Worm (Caenorhabditis elegans) whole organism, mixed stage, embryonic: ENCODE data around the gene Y46H3C.7.
"Not testable (repeated sequence)": the region's sequence is repeated elsewhere in the genome, so short reads cannot be mapped to it uniquely, and the experiment has no call there.

Experiments used
- bed-3 ChIP-seq: fragments of 200-800 bp; sonication (Bioruptor generic); optimal IDR thresholded peaks from 3 replicates; lab custom pipeline; 2018; ENCODE audit warnings: mild to moderate bottlenecking, missing genetic modification characterization, moderate library complexity, missing compliant biosample characterization
- blmp-1 ChIP-seq: fragments of 150-350 bp; optimal IDR thresholded peaks from 2 replicates; lab custom pipeline; 2014; ENCODE audit warnings: missing biosample characterization, missing genetic modification characterization
- ceh-39 ChIP-seq: fragments of 150-350 bp; optimal IDR thresholded peaks from 2 replicates; lab custom pipeline; 2014; ENCODE audit warnings: missing biosample characterization, missing genetic modification characterization
- ceh-43 ChIP-seq: fragments of 200-800 bp; sonication (Bioruptor generic); optimal IDR thresholded peaks from 2 replicates; lab custom pipeline; 2018; ENCODE audit warnings: mild to moderate bottlenecking, missing genetic modification characterization, moderate library complexity, missing compliant biosample characterization
- ceh-83 ChIP-seq: fragments of 200-800 bp; sonication (Bioruptor generic); optimal IDR thresholded peaks from 2 replicates; lab custom pipeline; 2018; ENCODE audit warnings: mild to moderate bottlenecking, missing genetic modification characterization, missing compliant biosample characterization
- cnd-1 ChIP-seq: fragments of 200-800 bp; sonication (Bioruptor generic); optimal IDR thresholded peaks from 2 replicates; lab custom pipeline; 2018; ENCODE audit warnings: mild to moderate bottlenecking, missing genetic modification characterization, missing compliant biosample characterization
- drap-1 ChIP-seq: fragments of 200-800 bp; sonication (Bioruptor generic); optimal IDR thresholded peaks from 3 replicates; lab custom pipeline; 2018; ENCODE audit warnings: mild to moderate bottlenecking, missing genetic modification characterization, missing compliant biosample characterization
- elt-3 ChIP-seq: fragments of 150-350 bp; optimal IDR thresholded peaks from 2 replicates; lab custom pipeline; 2014; ENCODE audit warnings: missing biosample characterization, missing genetic modification characterization
- flh-1 ChIP-seq: fragments of 200-800 bp; sonication (Bioruptor generic); optimal IDR thresholded peaks from 2 replicates; lab custom pipeline; 2018; ENCODE audit warnings: mild to moderate bottlenecking, missing genetic modification characterization, moderate library complexity, missing compliant biosample characterization
- ham-2 ChIP-seq: fragments of 200-800 bp; sonication (Bioruptor generic); optimal IDR thresholded peaks from 2 replicates; lab custom pipeline; 2018; ENCODE audit warnings: mild to moderate bottlenecking, missing genetic modification characterization, missing compliant biosample characterization
- hlh-1 ChIP-seq: fragments of 150-350 bp; optimal IDR thresholded peaks from 2 replicates; lab custom pipeline; 2014; ENCODE audit warnings: missing biosample characterization, missing genetic modification reagents, missing genetic modification characterization
- lin-13 ChIP-seq: fragments of 150-350 bp; optimal IDR thresholded peaks from 2 replicates; lab custom pipeline; 2014; ENCODE audit warnings: missing biosample characterization, missing genetic modification characterization
- lin-32 ChIP-seq: fragments of 200-800 bp; sonication (Bioruptor generic); optimal IDR thresholded peaks from 2 replicates; lab custom pipeline; 2018; ENCODE audit warnings: mild to moderate bottlenecking, missing genetic modification characterization, missing compliant biosample characterization
- lsy-2 ChIP-seq: fragments of 150-350 bp; optimal IDR thresholded peaks from 2 replicates; lab custom pipeline; 2014; ENCODE audit warnings: missing biosample characterization, missing genetic modification characterization
- mep-1 ChIP-seq: fragments of 150-350 bp; optimal IDR thresholded peaks from 2 replicates; lab custom pipeline; 2017; ENCODE audit warnings: missing biosample characterization, missing genetic modification reagents, missing genetic modification characterization, inconsistent platforms
- mls-2 ChIP-seq: sonication (generic microtip); optimal IDR thresholded peaks from 2 replicates; lab custom pipeline; 2016; ENCODE audit warnings: mild to moderate bottlenecking, missing genetic modification characterization, moderate library complexity, missing compliant biosample characterization
- nhr-12 ChIP-seq: fragments of 150-350 bp; optimal IDR thresholded peaks from 2 replicates; lab custom pipeline; 2014; ENCODE audit warnings: missing biosample characterization, missing genetic modification characterization
- nhr-2 ChIP-seq: fragments of 150-350 bp; optimal IDR thresholded peaks from 2 replicates; lab custom pipeline; 2014; ENCODE audit warnings: missing biosample characterization, missing genetic modification characterization
- nhr-237 ChIP-seq: fragments of 150-350 bp; optimal IDR thresholded peaks from 2 replicates; lab custom pipeline; 2014; ENCODE audit warnings: missing biosample characterization, missing genetic modification characterization
- nhr-28 ChIP-seq: fragments of 150-350 bp; optimal IDR thresholded peaks from 2 replicates; lab custom pipeline; 2014; ENCODE audit warnings: missing biosample characterization, missing genetic modification characterization
- nhr-76 ChIP-seq: sonication (generic microtip); optimal IDR thresholded peaks from 2 replicates; lab custom pipeline; 2017; ENCODE audit warnings: missing biosample characterization, missing genetic modification characterization
- pha-4 ChIP-seq: fragments of 150-350 bp; optimal IDR thresholded peaks from 2 replicates; lab custom pipeline; 2018; ENCODE audit warnings: missing biosample characterization, missing genetic modification reagents, missing genetic modification characterization
- sem-2 ChIP-seq: fragments of 200-800 bp; sonication (Bioruptor generic); optimal IDR thresholded peaks from 2 replicates; lab custom pipeline; 2018; ENCODE audit warnings: mild to moderate bottlenecking, missing genetic modification characterization, missing compliant biosample characterization
- snpc-4 ChIP-seq: fragments of 150-350 bp; optimal IDR thresholded peaks from 2 replicates; lab custom pipeline; 2014; ENCODE audit warnings: missing biosample characterization, missing genetic modification characterization
- sptf-1 ChIP-seq: sonication (generic microtip); optimal IDR thresholded peaks from 2 replicates; lab custom pipeline; 2017; ENCODE audit warnings: mild to moderate bottlenecking, missing genetic modification characterization, moderate library complexity, missing compliant biosample characterization
- tbx-8 ChIP-seq: fragments of 200-800 bp; sonication (Bioruptor generic); optimal IDR thresholded peaks from 2 replicates; lab custom pipeline; 2018; ENCODE audit warnings: mild to moderate bottlenecking, missing genetic modification characterization, moderate library complexity, missing compliant biosample characterization
- unc-120 ChIP-seq: sonication (generic microtip); optimal IDR thresholded peaks from 2 replicates; lab custom pipeline; 2017; ENCODE audit warnings: missing genetic modification characterization, missing compliant biosample characterization; ENCODE audit not compliant: poor library complexity, severe bottlenecking
- unc-39 ChIP-seq: fragments of 150-350 bp; optimal IDR thresholded peaks from 2 replicates; lab custom pipeline; 2014; ENCODE audit warnings: missing biosample characterization, missing genetic modification characterization
- unc-62 ChIP-seq: fragments of 150-350 bp; optimal IDR thresholded peaks from 2 replicates; lab custom pipeline; 2014; ENCODE audit warnings: missing biosample characterization, missing genetic modification reagents, missing genetic modification characterization

Y46H3C.7 gene

DNA sequence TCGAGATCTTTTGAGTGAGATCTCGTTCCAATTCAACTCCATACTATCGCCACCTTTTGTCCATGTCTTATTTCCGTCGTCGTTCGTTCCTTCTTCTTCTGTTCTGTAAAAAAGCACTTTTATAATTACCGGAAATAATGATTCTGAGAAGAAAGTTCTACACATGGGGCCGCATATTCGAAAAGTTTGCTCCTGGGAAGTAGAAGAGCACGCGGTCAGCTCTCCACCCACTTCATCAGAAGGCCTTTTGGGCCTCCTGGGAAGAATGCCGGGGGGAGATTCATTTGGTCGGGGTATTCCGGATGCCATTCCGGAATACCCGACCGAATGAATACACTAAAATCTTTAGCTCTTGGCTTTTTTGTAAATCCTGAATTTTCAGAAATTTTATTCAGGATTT lies 1.3 kb downstream of the Y46H3C.7 start, which contains the start of gene Y46H3C.5:
Y46H3C.5 (minus strand) TSS at position 2 of the 400 bp plus-strand sequence.
- not testable (repeated sequence) for TF ChIP-seq ceh-43 (GFP tag; lab: Kevin White, UChicago); lin-13 (tag; lab: Kevin White, UChicago); nhr-12 (tag; lab: Kevin White, UChicago)

ce11 chrV:1685328-1685727 lies 8.5 kb downstream of the Y46H3C.7 start, which contains the start of gene srh-5:
Gene srh-5, plus strand, starts transcription at chrV:1685628.
- TF ChIP-seq flh-1 (GFP tag; lab: Kevin White, UChicago), result no peak
- TF ChIP-seq mep-1, result no peak
- no peak for TF ChIP-seq snpc-4 (tag; lab: Kevin White, UChicago)
- TF ChIP-seq ceh-39 (tag; lab: Kevin White, UChicago), result no peak

- no peak for TF ChIP-seq lsy-2 (tag; lab: Kevin White, UChicago)
- no peak for TF ChIP-seq drap-1
- no peak for TF ChIP-seq unc-120 (tag; lab: Kevin White, UChicago)
- TF ChIP-seq hlh-1 (tag; lab: Kevin White, UChicago), result no peak
- TF ChIP-seq ceh-43 (GFP tag; lab: Kevin White, UChicago), result no peak
- TF ChIP-seq lin-13 (tag; lab: Kevin White, UChicago), result no peak
- no peak for TF ChIP-seq pha-4 (tag; lab: Kevin White, UChicago)
- TF ChIP-seq nhr-237, result no peak
Observed at ce11 chrV:1682279-1682678, 11.5 kb downstream of the Y46H3C.7 start, which contains the start of gene srh-3. Gene srh-3, plus strand, starts transcription at chrV:1682579.

DNA sequence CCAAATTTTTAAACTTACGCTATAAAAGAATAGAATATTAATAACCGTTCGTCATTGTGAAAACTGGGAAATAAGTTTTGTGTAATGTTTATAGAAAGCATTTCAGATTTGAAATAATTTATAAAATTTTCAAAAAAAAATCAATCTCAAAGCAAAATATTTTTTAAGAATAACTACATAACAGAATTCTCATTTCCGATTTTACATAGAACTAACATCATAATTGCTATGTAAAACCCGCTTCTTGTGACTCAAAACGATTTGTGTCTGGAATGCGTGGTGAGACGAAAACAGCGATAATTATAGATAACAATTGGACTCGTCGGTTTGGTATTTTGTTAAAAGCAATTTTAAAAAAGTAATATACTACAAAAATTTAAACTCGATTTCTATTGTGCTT lies 13.1 kb downstream of the Y46H3C.7 start, which contains the start of gene srw-91:
srw-91 (minus strand) TSS at position 101 of the 400 bp plus-strand sequence.
- no peak for TF ChIP-seq ceh-39 (tag; lab: Kevin White, UChicago)
- TF ChIP-seq tbx-8 (GFP tag; lab: Kevin White, UChicago), result no peak
- no peak for TF ChIP-seq lsy-2 (tag; lab: Kevin White, UChicago)
- no peak for TF ChIP-seq nhr-12 (tag; lab: Kevin White, UChicago)
- no peak for TF ChIP-seq snpc-4 (tag; lab: Kevin White, UChicago)
- TF ChIP-seq elt-3 (tag; lab: Kevin White, UChicago), result no peak
- TF ChIP-seq lin-13 (tag; lab: Kevin White, UChicago), result no peak
- no peak for TF ChIP-seq cnd-1
- no peak for TF ChIP-seq drap-1
- TF ChIP-seq sptf-1 (tag; lab: Kevin White, UChicago), result no peak
- TF ChIP-seq ham-2 (GFP tag; lab: Kevin White, UChicago), result no peak
- TF ChIP-seq sem-2 (GFP tag; lab: Kevin White, UChicago), result no peak
- TF ChIP-seq nhr-28 (tag; lab: Kevin White, UChicago), result no peak

ce11 chrV:1678228-1678627 lies 15.6 kb downstream of the Y46H3C.7 start, which contains the start of gene srw-98:
Gene srw-98, minus strand, starts transcription at chrV:1678328.
- TF ChIP-seq mls-2 (no peak), unc-120 (tag; lab: Kevin White, UChicago) (no peak), bed-3 (GFP tag; lab: Kevin White, UChicago) (no peak)

ce11 chrV:1668216-1668615 lies 25.6 kb downstream of the Y46H3C.7 start, which contains the start of gene irld-42:
Gene irld-42, plus strand, starts transcription at chrV:1668516.
- TF ChIP-seq ceh-43 (GFP tag; lab: Kevin White, UChicago) (no peak), mls-2 (no peak)

ce11 chrV:1666904-1667303 lies 26.9 kb downstream of the Y46H3C.7 start, which contains the start of gene K04F1.8:
Gene K04F1.8, plus strand, starts transcription at chrV:1667204.
- no peak for TF ChIP-seq nhr-76 (tag; lab: Kevin White, UChicago)
- TF ChIP-seq tbx-8 (GFP tag; lab: Kevin White, UChicago), result no peak
- TF ChIP-seq hlh-1 (tag; lab: Kevin White, UChicago), result no peak
- no peak for TF ChIP-seq ham-2 (GFP tag; lab: Kevin White, UChicago)
- no peak for TF ChIP-seq bed-3 (GFP tag; lab: Kevin White, UChicago)
- no peak for TF ChIP-seq lsy-2 (tag; lab: Kevin White, UChicago)
- no peak for TF ChIP-seq ceh-83
- no peak for TF ChIP-seq drap-1
- no peak for TF ChIP-seq lin-32 (GFP tag; lab: Kevin White, UChicago)
- no peak for TF ChIP-seq sem-2 (GFP tag; lab: Kevin White, UChicago)
- no peak for TF ChIP-seq cnd-1
- TF ChIP-seq pha-4 (tag; lab: Kevin White, UChicago), result no peak
- no peak for TF ChIP-seq unc-62 (GFP tag; lab: Kevin White, UChicago)
- no peak for TF ChIP-seq blmp-1 (tag; lab: Kevin White, UChicago)
- no peak for TF ChIP-seq unc-39 (tag; lab: Kevin White, UChicago)
- no peak for TF ChIP-seq lin-13 (tag; lab: Kevin White, UChicago)
- TF ChIP-seq mls-2, result no peak
- TF ChIP-seq nhr-2, result no peak
